Fruit fly (Drosophila melanogaster) whole organism, embryonic: Measurements from ENCODE around the gene CG33172.
A peak's percentile ranks its signal among the peaks of the same experiment; 100 is the strongest.

Experiments used
- BtbVII ChIP-seq: fragments of 200-800 bp; sonication (Bioruptor generic); optimal IDR thresholded peaks from 3 replicates; lab custom pipeline; 2017; ENCODE audit warnings: missing biosample characterization, mild to moderate bottlenecking, missing genetic modification characterization
- CG10274 ChIP-seq: fragments of 200-800 bp; sonication (Bioruptor generic); optimal IDR thresholded peaks from 3 replicates; lab custom pipeline; 2017; ENCODE audit warnings: missing biosample characterization, mild to moderate bottlenecking, missing genetic modification characterization
- CG11085 ChIP-seq: fragments of 200-800 bp; sonication (Bioruptor generic); IDR thresholded peaks from 2 replicates; pipeline ENCODE4 v1.3.6; 2022; ENCODE audit warnings: missing biosample characterization, missing genetic modification characterization
- CG12219 ChIP-seq: fragments of 200-800 bp; sonication (Bioruptor generic); optimal IDR thresholded peaks from 3 replicates; lab custom pipeline; 2018; ENCODE audit warnings: missing biosample characterization, mild to moderate bottlenecking, missing genetic modification characterization
- CG12659 ChIP-seq: fragments of 200-800 bp; sonication (Bioruptor generic); optimal IDR thresholded peaks from 3 replicates; lab custom pipeline; 2017; ENCODE audit warnings: mild to moderate bottlenecking, missing biosample characterization, missing genetic modification reagents, missing genetic modification characterization
- CG13123 ChIP-seq: fragments of 200-800 bp; sonication (Bioruptor generic); optimal IDR thresholded peaks from 2 replicates; lab custom pipeline; 2016; ENCODE audit warnings: missing biosample characterization, missing genetic modification characterization
- CG13424 ChIP-seq: fragments of 200-800 bp; sonication (Bioruptor generic); optimal IDR thresholded peaks from 2 replicates; lab custom pipeline; 2019; ENCODE audit warnings: missing biosample characterization, mild to moderate bottlenecking, missing genetic modification characterization, moderate library complexity
- CG13624 ChIP-seq: fragments of 200-800 bp; sonication (Bioruptor generic); optimal IDR thresholded peaks from 2 replicates; lab custom pipeline; 2016; ENCODE audit warnings: missing biosample characterization, missing genetic modification characterization
- CG15011 ChIP-seq: fragments of 200-800 bp; sonication (Bioruptor generic); optimal IDR thresholded peaks from 3 replicates; lab custom pipeline; 2018; ENCODE audit warnings: missing biosample characterization, mild to moderate bottlenecking, missing genetic modification characterization
- CG15073 ChIP-seq: fragments of 200-800 bp; sonication (Bioruptor generic); optimal IDR thresholded peaks from 2 replicates; lab custom pipeline; 2016; ENCODE audit warnings: missing biosample characterization, missing genetic modification characterization
- CG16813 ChIP-seq: fragments of 200-800 bp; sonication (Bioruptor generic); IDR thresholded peaks from 3 replicates; pipeline ENCODE4 v1.3.6; 2022; ENCODE audit warnings: missing biosample characterization, missing genetic modification characterization; ENCODE audit not compliant: partially characterized antibody
- CG17802 ChIP-seq: fragments of 200-800 bp; sonication (Bioruptor generic); optimal IDR thresholded peaks from 2 replicates; lab custom pipeline; 2018; ENCODE audit warnings: missing biosample characterization, mild to moderate bottlenecking, missing genetic modification characterization, moderate library complexity
- CG18262 ChIP-seq: fragments of 200-800 bp; optimal IDR thresholded peaks from 3 replicates; lab custom pipeline; 2019; ENCODE audit warnings: missing biosample characterization, mild to moderate bottlenecking, missing genetic modification characterization, moderate library complexity
- CG18619 ChIP-seq: fragments of 200-800 bp; sonication (Bioruptor generic); optimal IDR thresholded peaks from 3 replicates; lab custom pipeline; 2017; ENCODE audit warnings: missing biosample characterization, mild to moderate bottlenecking, missing genetic modification characterization
- CG31224 ChIP-seq: fragments of 200-800 bp; sonication (Bioruptor generic); IDR thresholded peaks from 2 replicates; pipeline ENCODE4 v1.3.6; 2022; ENCODE audit warnings: missing biosample characterization, missing genetic modification characterization
- CG31441 ChIP-seq: fragments of 200-800 bp; sonication (Bioruptor generic); IDR thresholded peaks from 2 replicates; pipeline ENCODE4 v1.3.6; 2022; ENCODE audit warnings: missing biosample characterization, missing genetic modification characterization
- CG32767 ChIP-seq: fragments of 200-800 bp; sonication (Bioruptor generic); IDR thresholded peaks from 2 replicates; pipeline ENCODE4 v1.3.6; 2022; ENCODE audit warnings: missing biosample characterization, missing genetic modification characterization
- CG34376 ChIP-seq: fragments of 200-800 bp; sonication (Bioruptor generic); optimal IDR thresholded peaks from 2 replicates; lab custom pipeline; 2018; ENCODE audit warnings: missing biosample characterization, mild to moderate bottlenecking, missing genetic modification characterization
- CG3847 ChIP-seq: fragments of 200-800 bp; sonication (Bioruptor generic); IDR thresholded peaks from 2 replicates; pipeline ENCODE4 v1.3.6; 2022; ENCODE audit warnings: missing biosample characterization, missing genetic modification characterization
- Deaf1 ChIP-seq: fragments of 200-800 bp; optimal IDR thresholded peaks from 3 replicates; lab custom pipeline; 2019; ENCODE audit warnings: missing biosample characterization, mild to moderate bottlenecking, missing genetic modification characterization, moderate library complexity
- Dek ChIP-seq: fragments of 200-800 bp; sonication (Bioruptor generic); optimal IDR thresholded peaks from 3 replicates; lab custom pipeline; 2019; ENCODE audit warnings: missing biosample characterization, mild to moderate bottlenecking, missing genetic modification characterization, moderate library complexity
- Dp ChIP-seq: fragments of 200-800 bp; sonication (Bioruptor generic); optimal IDR thresholded peaks from 2 replicates; lab custom pipeline; 2018; ENCODE audit warnings: missing biosample characterization, mild to moderate bottlenecking, missing genetic modification characterization, moderate library complexity
- Eip74EF ChIP-seq, 2 experiments: fragments of 200-800 bp in 1 of 2; fragments of >200 bp in 1 of 2; sonication (Bioruptor generic) in 1 of 2; optimal IDR thresholded peaks; 2 replicates each; lab custom pipeline; 2017 to 2019; ENCODE audit warnings: missing biosample characterization in 2 of 2, missing genetic modification characterization in 2 of 2, mild to moderate bottlenecking in 1 of 2, moderate library complexity in 1 of 2
- Hmr ChIP-seq: fragments of 200-800 bp; sonication (Bioruptor generic); optimal IDR thresholded peaks from 3 replicates; lab custom pipeline; 2017; ENCODE audit warnings: mild to moderate bottlenecking, missing biosample characterization, missing genetic modification reagents, missing genetic modification characterization
- Hsf ChIP-seq: fragments of 200-800 bp; sonication (Bioruptor generic); optimal IDR thresholded peaks from 3 replicates; lab custom pipeline; 2016; ENCODE audit warnings: missing biosample characterization, missing genetic modification characterization
- Lim3 ChIP-seq: fragments of 200-800 bp; sonication (Bioruptor generic); IDR thresholded peaks from 2 replicates; pipeline ENCODE4 v1.3.6; 2022; ENCODE audit warnings: missing biosample characterization, missing genetic modification characterization
- Oaz ChIP-seq: fragments of 200-800 bp; sonication (Bioruptor generic); IDR thresholded peaks from 2 replicates; pipeline ENCODE4 v1.3.6; 2022; ENCODE audit warnings: missing biosample characterization, missing genetic modification characterization
- Ptx1 ChIP-seq: fragments of 200-800 bp; sonication (Bioruptor generic); IDR thresholded peaks from 2 replicates; pipeline ENCODE4 v1.3.6; 2022; ENCODE audit warnings: missing biosample characterization, missing genetic modification characterization
- Sry-δ ChIP-seq: fragments of 200-800 bp; sonication (Bioruptor generic); optimal IDR thresholded peaks from 2 replicates; lab custom pipeline; 2016; ENCODE audit warnings: missing biosample characterization, missing genetic modification characterization
- YL-1 ChIP-seq: fragments of 200-800 bp; sonication (Bioruptor generic); optimal IDR thresholded peaks from 3 replicates; lab custom pipeline; 2017; ENCODE audit warnings: missing biosample characterization, mild to moderate bottlenecking, missing genetic modification characterization
- br ChIP-seq: fragments of >200 bp; optimal IDR thresholded peaks from 2 replicates; lab custom pipeline; 2017
- cad ChIP-seq: fragments of >200 bp; optimal IDR thresholded peaks from 2 replicates; lab custom pipeline; 2017; ENCODE audit warnings: missing biosample characterization, missing genetic modification characterization
- corto ChIP-seq: fragments of 200-800 bp; sonication (Bioruptor generic); optimal IDR thresholded peaks from 2 replicates; lab custom pipeline; 2016; ENCODE audit warnings: missing biosample characterization, mild to moderate bottlenecking, missing genetic modification characterization, moderate library complexity
- en ChIP-seq: fragments of 200-800 bp; sonication (Bioruptor generic); optimal IDR thresholded peaks from 2 replicates; lab custom pipeline; 2016; ENCODE audit warnings: missing biosample characterization, missing genetic modification characterization
- exex ChIP-seq: fragments of 200-800 bp; sonication (Bioruptor generic); optimal IDR thresholded peaks from 4 replicates; lab custom pipeline; 2018; ENCODE audit warnings: missing biosample characterization, mild to moderate bottlenecking, missing genetic modification characterization, moderate library complexity
- insv ChIP-seq, 2 experiments: fragments of 200-800 bp; sonication (Bioruptor generic); optimal IDR thresholded peaks; 3 replicates each; lab custom pipeline; 2016 to 2018; ENCODE audit warnings: missing biosample characterization in 2 of 2, missing genetic modification characterization in 2 of 2
- inv ChIP-seq: fragments of 200-800 bp; sonication (Bioruptor generic); IDR thresholded peaks from 2 replicates; pipeline ENCODE4 v1.3.6; 2022; ENCODE audit warnings: missing biosample characterization, missing genetic modification characterization; ENCODE audit not compliant: partially characterized antibody
- lmd ChIP-seq: fragments of 200-800 bp; sonication (Bioruptor generic); IDR thresholded peaks from 2 replicates; pipeline ENCODE4 v1.3.6; 2022; ENCODE audit warnings: missing biosample characterization, missing genetic modification characterization
- nom ChIP-seq: fragments of 200-800 bp; sonication (Bioruptor generic); optimal IDR thresholded peaks from 2 replicates; lab custom pipeline; 2017; ENCODE audit warnings: missing biosample characterization, missing genetic modification characterization, mild to moderate bottlenecking, moderate library complexity, missing genetic modification reagents
- pnt ChIP-seq: fragments of 200-800 bp; sonication (Bioruptor generic); optimal IDR thresholded peaks from 3 replicates; lab custom pipeline; 2016; ENCODE audit warnings: missing biosample characterization, missing genetic modification characterization
- salm ChIP-seq: fragments of 200-800 bp; sonication (Bioruptor generic); optimal IDR thresholded peaks from 2 replicates; lab custom pipeline; 2018; ENCODE audit warnings: missing biosample characterization, mild to moderate bottlenecking, missing genetic modification characterization
- seq ChIP-seq: fragments of 200-800 bp; sonication (Bioruptor generic); IDR thresholded peaks from 2 replicates; pipeline ENCODE4 v1.3.6; 2022; ENCODE audit warnings: missing biosample characterization, missing genetic modification characterization
- sob ChIP-seq: fragments of 200-800 bp; sonication (Bioruptor generic); IDR thresholded peaks from 2 replicates; pipeline ENCODE4 v1.3.6; 2022; ENCODE audit warnings: missing biosample characterization, missing genetic modification characterization
- stc ChIP-seq: fragments of 200-800 bp; sonication (Bioruptor generic); IDR thresholded peaks from 2 replicates; pipeline ENCODE4 v1.3.6; 2022; ENCODE audit warnings: missing biosample characterization, missing genetic modification characterization
- stwl ChIP-seq: fragments of 200-800 bp; sonication (Bioruptor generic); optimal IDR thresholded peaks from 3 replicates; lab custom pipeline; 2018; ENCODE audit warnings: missing biosample characterization, mild to moderate bottlenecking, missing genetic modification characterization, moderate library complexity
- toy ChIP-seq: fragments of 200-800 bp; sonication (Bioruptor generic); IDR thresholded peaks from 2 replicates; pipeline ENCODE4 v1.3.6; 2022; ENCODE audit warnings: missing biosample characterization, missing genetic modification characterization
- trh ChIP-seq: fragments of 200-800 bp; sonication (Bioruptor generic); optimal IDR thresholded peaks from 2 replicates; lab custom pipeline; 2016; ENCODE audit warnings: missing biosample characterization, missing genetic modification characterization
- unpg ChIP-seq: fragments of 200-800 bp; sonication (Bioruptor generic); optimal IDR thresholded peaks from 3 replicates; lab custom pipeline; 2018; ENCODE audit warnings: missing biosample characterization, mild to moderate bottlenecking, missing genetic modification characterization, moderate library complexity
- vnd ChIP-seq: fragments of 200-800 bp; sonication (Bioruptor generic); IDR thresholded peaks from 3 replicates; pipeline ENCODE4 v1.3.6; 2022; ENCODE audit warnings: missing biosample characterization, missing genetic modification characterization; ENCODE audit not compliant: partially characterized antibody
- zfh2 ChIP-seq: fragments of 200-800 bp; sonication (Bioruptor generic); optimal IDR thresholded peaks from 2 replicates; lab custom pipeline; 2016; ENCODE audit warnings: missing biosample characterization, missing genetic modification characterization

Gene CG33172

dm6 chrX:15738890-15739550, 30.4 kb upstream of the CG33172 start, which contains the start of the genes CG11679 and CG8206 (continued):
- TF ChIP-seq sob (peak; percentile 24; the same call in 1 of the 2 replicates), Dp (GFP tag; lab: Kevin White, UChicago) (peak; percentile 13), CG18619 (peak; percentile 9), vnd (0 out of 3 replicates have a peak, but pooled peaks have one; percentile 47), CG12659 (peak; percentile 2), Hmr (GFP tag; lab: Kevin White, UChicago) (no peak), insv (GFP tag; optimal IDR thresholded peaks at IDR 0.05; lab: Kevin White, UChicago) (peak in 1 of 2 experiments; percentile 33), YL-1 (GFP tag; lab: Kevin White, UChicago) (peak; percentile 42), toy (no peak), CG18262 (tag; lab: Kevin White, UChicago) (peak; percentile 29), Hsf (GFP tag; lab: Kevin White, UChicago) (peak; percentile 2), lmd (GFP tag; lab: Robert Waterston, UW) (peak; percentile 33; the same call in 1 of the 2 replicates), trh (GFP tag; lab: Kevin White, UChicago) (no peak), Sry-δ (GFP tag; lab: Kevin White, UChicago) (peak; percentile 75), Oaz (GFP tag; lab: Robert Waterston, UW) (no peak), Deaf1 (tag; lab: Kevin White, UChicago) (no peak), CG31224 (GFP tag; lab: Robert Waterston, UW) (no peak), CG13123 (GFP tag; lab: Kevin White, UChicago) (no peak), CG3847 (GFP tag; lab: Robert Waterston, UW) (0 out of 2 replicates have a peak, but pooled peaks have one; percentile 24), CG15073 (GFP tag; lab: Kevin White, UChicago) (no peak), salm (tag; lab: Kevin White, UChicago) (peak; percentile 5), CG34376 (GFP tag; lab: Kevin White, UChicago) (peak; percentile 40), br (lab: Kevin White, UChicago) (no peak), Lim3 (no peak), BtbVII (GFP tag; lab: Kevin White, UChicago) (no peak), CG17802 (tag; lab: Kevin White, UChicago) (no peak), stwl (tag; lab: Kevin White, UChicago) (peak; percentile 9), cad (no peak), CG32767 (GFP tag; lab: Robert Waterston, UW) (no peak), seq (GFP tag; lab: Robert Waterston, UW) (no peak), CG15011 (GFP tag; lab: Kevin White, UChicago) (no peak), nom (no peak), CG11085 (GFP tag; lab: Robert Waterston, UW) (no peak), CG10274 (GFP tag; lab: Kevin White, UChicago) (no peak), Dek (tag; lab: Kevin White, UChicago) (no peak), exex (peak; percentile 26), Eip74EF (GFP tag; optimal IDR thresholded peaks at IDR 0.05; lab: Kevin White, UChicago) (no peak), CG31441 (no peak), pnt (GFP tag; lab: Kevin White, UChicago) (peak; percentile 44), Ptx1 (peak; percentile 40; the same call in 1 of the 2 replicates), CG12219 (GFP tag; lab: Kevin White, UChicago) (no peak), zfh2 (GFP tag; lab: Kevin White, UChicago) (peak; percentile 47), inv (peak; percentile 36; the same call in 1 of the 2 replicates), en (GFP tag; lab: Kevin White, UChicago) (no peak), CG13624 (GFP tag; lab: Kevin White, UChicago) (peak; percentile 43), stc (no peak), unpg (GFP tag; lab: Kevin White, UChicago) (peak; percentile 15), CG16813 (GFP tag; lab: Robert Waterston, UW) (peak; percentile 39; the same call in 2 of the 3 replicates), CG13424 (tag; lab: Kevin White, UChicago) (peak; percentile 56), corto (GFP tag; lab: Kevin White, UChicago) (no peak)
